Fruit fly (Drosophila melanogaster): ENCODE data around the gene CG43736.
A peak's percentile ranks its signal among the peaks of the same experiment; 100 is the strongest.

Gene CG43736

dm6 chrX:6854563-6854962 is 9.1 kb upstream of the CG43736 start (continued):
- TF ChIP-seq tio (GFP tag; optimal IDR thresholded peaks at IDR 0.05): peak; percentile 68
- no peak for TF ChIP-seq Adf1 (GFP tag; IDR thresholded peaks at IDR 0.05)
- peak; percentile 90 for TF ChIP-seq CG31441 (GFP tag; IDR thresholded peaks at IDR 0.05)
- no peak for TF ChIP-seq CG7963 (GFP tag; IDR thresholded peaks at IDR 0.05; ENCODE audit: partially characterized antibody)
- peak; percentile 62 for TF ChIP-seq CG6854 (GFP tag; optimal IDR thresholded peaks at IDR 0.05)
- TF ChIP-seq Sin3A (optimal IDR thresholded peaks at IDR 0.05): no peak
- TF ChIP-seq Nf-YB (GFP tag; optimal IDR thresholded peaks at IDR 0.05): peak; percentile 60
- TF ChIP-seq CG17612 (GFP tag; IDR thresholded peaks at IDR 0.05): 0 out of 2 replicates have a peak, but pooled peaks have one; percentile 15
- peak; percentile 91 for TF ChIP-seq row (GFP tag; IDR thresholded peaks at IDR 0.05)
- peak; percentile 73 for TF ChIP-seq CG4707 (GFP tag; optimal IDR thresholded peaks at IDR 0.05)
- TF ChIP-seq ems (GFP tag; optimal IDR thresholded peaks at IDR 0.05): peak; percentile 69
- peak; percentile 59 for TF ChIP-seq croc (GFP tag; conservative IDR thresholded peaks at IDR 0.05)
- TF ChIP-seq Rx (GFP tag; IDR thresholded peaks at IDR 0.05): peak; percentile 58
- TF ChIP-seq chm (GFP tag; IDR thresholded peaks at IDR 0.05): peak; percentile 60; the same call in 1 of the 2 replicates
- TF ChIP-seq CG11560 (tag; IDR thresholded peaks at IDR 0.05): 0 out of 3 replicates have a peak, but pooled peaks have one; percentile 42
- TF ChIP-seq B-H1 (GFP tag; IDR thresholded peaks at IDR 0.05): peak; percentile 73
- peak; percentile 43 for TF ChIP-seq CG8089 (GFP tag; optimal IDR thresholded peaks at IDR 0.05)
- no peak for TF ChIP-seq CG14965 (GFP tag; optimal IDR thresholded peaks at IDR 0.05; ENCODE audit: borderline replicate concordance)
- peak; percentile 84 for TF ChIP-seq nmo (GFP tag; optimal IDR thresholded peaks at IDR 0.05)
- TF ChIP-seq Side (GFP tag; optimal IDR thresholded peaks at IDR 0.05): peak; percentile 74
- no peak for TF ChIP-seq CG15479 (GFP tag; optimal IDR thresholded peaks at IDR 0.05)
- TF ChIP-seq aop (GFP tag; IDR thresholded peaks at IDR 0.05): peak; percentile 37; the same call in 1 of the 2 replicates
- TF ChIP-seq CG10267 (tag; optimal IDR thresholded peaks at IDR 0.05): peak; percentile 75
- peak; percentile 12 for TF ChIP-seq CG3163 (GFP tag; optimal IDR thresholded peaks at IDR 0.05)
- TF ChIP-seq Neu2 (GFP tag; optimal IDR thresholded peaks at IDR 0.05; ENCODE audit: borderline replicate concordance): no peak
- TF ChIP-seq Hmx (GFP tag; optimal IDR thresholded peaks at IDR 0.05): peak; percentile 43
- TF ChIP-seq HLH4C (GFP tag; IDR thresholded peaks at IDR 0.05; ENCODE audit: partially characterized antibody): no peak
- peak; percentile 84 for TF ChIP-seq lmd (GFP tag; IDR thresholded peaks at IDR 0.05)
- peak; percentile 24 for TF ChIP-seq maf-S (GFP tag; optimal IDR thresholded peaks at IDR 0.05)
- TF ChIP-seq Antp (GFP tag; optimal IDR thresholded peaks at IDR 0.05): peak; percentile 59
- TF ChIP-seq CG6689 (GFP tag; IDR thresholded peaks at IDR 0.05): peak; percentile 81
- TF ChIP-seq trh (GFP tag; optimal IDR thresholded peaks at IDR 0.05): peak; percentile 36
- peak; percentile 87 for TF ChIP-seq grau (tag; optimal IDR thresholded peaks at IDR 0.05)
- peak; percentile 31 for TF ChIP-seq Myb (GFP tag; optimal IDR thresholded peaks at IDR 0.05)
- peak; percentile 52 for TF ChIP-seq CG8281 (tag; optimal IDR thresholded peaks at IDR 0.05)
- TF ChIP-seq sug (tag; optimal IDR thresholded peaks at IDR 0.05): peak; percentile 25
- TF ChIP-seq cad (GFP tag; optimal IDR thresholded peaks at IDR 0.05): no peak
- TF ChIP-seq CG43689 (GFP tag; IDR thresholded peaks at IDR 0.05): no peak
- no peak for TF ChIP-seq NC2α (GFP tag; optimal IDR thresholded peaks at IDR 0.05)
- TF ChIP-seq CG15696 (tag; optimal IDR thresholded peaks at IDR 0.05): peak; percentile 13
- TF ChIP-seq crc (GFP tag; optimal IDR thresholded peaks at IDR 0.05): peak; percentile 2
- peak; percentile 21 for TF ChIP-seq ac (GFP tag; optimal IDR thresholded peaks at IDR 0.05)
- peak; percentile 7; the same call in 1 of the 2 replicates for TF ChIP-seq Taf1 (GFP tag; IDR thresholded peaks at IDR 0.05)
- TF ChIP-seq sc (optimal IDR thresholded peaks at IDR 0.05): no peak
- TF ChIP-seq sc (GFP tag; optimal IDR thresholded peaks at IDR 0.05): peak; percentile 57
- TF ChIP-seq CG4404 (GFP tag; IDR thresholded peaks at IDR 0.05): peak; percentile 36; the same call in 1 of the 2 replicates
- TF ChIP-seq gcm2 (GFP tag; optimal IDR thresholded peaks at IDR 0.05): peak; percentile 58
- TF ChIP-seq insv (GFP tag; optimal IDR thresholded peaks at IDR 0.05): no peak
- TF ChIP-seq CG31365 (tag; optimal IDR thresholded peaks at IDR 0.05): peak; percentile 21
- TF ChIP-seq fd96Cb (tag; optimal IDR thresholded peaks at IDR 0.05): peak; percentile 77
- no peak for TF ChIP-seq sna (GFP tag; IDR thresholded peaks at IDR 0.05; ENCODE audit: partially characterized antibody)
- peak; percentile 15 for TF ChIP-seq shn (GFP tag; optimal IDR thresholded peaks at IDR 0.05)

Measured in whole organism, embryonic.